Worm (Caenorhabditis elegans): ENCODE measurements around the gene F22B5.4.

Gene F22B5.4

DNA sequence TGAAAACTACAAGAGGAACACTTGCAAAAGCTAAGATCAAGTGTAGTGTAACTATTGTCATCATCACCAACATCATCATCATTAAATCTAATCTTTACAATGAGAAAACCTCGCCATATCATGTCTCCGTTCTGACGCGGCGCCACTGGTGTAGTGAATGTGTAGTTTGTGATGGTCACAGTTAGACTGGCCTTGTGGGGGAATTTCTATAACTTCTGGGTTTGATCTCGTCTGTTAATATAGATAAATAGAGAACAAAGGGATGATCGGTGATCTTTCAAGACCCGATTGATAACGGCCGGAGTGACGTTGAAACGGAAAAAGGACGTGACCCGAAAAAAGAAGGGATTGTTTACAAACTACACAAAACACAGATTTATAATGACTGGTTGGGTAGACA is 8.7 kb upstream of the F22B5.4 start (continued):
- no peak for TF ChIP-seq C34F6.9 (tag; optimal IDR thresholded peaks at IDR 0.05)

ce11 chrII:8441519-8441918 is 8.0 kb upstream of the F22B5.4 start:
- TF ChIP-seq sma-9 (GFP tag; optimal IDR thresholded peaks at IDR 0.05), result peak; percentile 25
- TF ChIP-seq sma-9 (tag; optimal IDR thresholded peaks at IDR 0.05), result no peak
- peak; percentile 1 for TF ChIP-seq ztf-4 (tag; optimal IDR thresholded peaks at IDR 0.05)
- TF ChIP-seq nhr-237 (tag; optimal IDR thresholded peaks at IDR 0.05), result no peak
- TF ChIP-seq ama-1 (optimal IDR thresholded peaks at IDR 0.05), result no peak

DNA sequence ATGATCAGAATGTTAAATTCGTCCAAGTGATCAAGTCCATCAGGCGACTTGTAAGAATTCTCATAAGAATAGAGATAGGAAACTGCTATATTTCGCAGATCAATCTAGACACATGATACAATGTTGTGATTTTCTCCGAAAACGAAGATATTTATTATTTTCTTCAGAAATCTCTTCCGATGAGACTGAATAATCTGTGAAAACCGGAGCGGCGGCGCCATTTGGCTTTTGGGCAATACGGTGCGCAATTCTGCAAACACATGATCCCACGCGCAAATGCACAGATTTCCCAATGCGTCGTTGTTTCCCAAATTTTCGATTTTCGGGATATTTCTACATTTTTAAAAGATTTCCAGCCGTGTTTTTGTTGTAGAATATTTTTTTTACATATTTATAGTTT is 7.3 kb upstream of the F22B5.4 start:
- peak; percentile 17 for TF ChIP-seq blmp-1 (tag; optimal IDR thresholded peaks at IDR 0.05; ENCODE audit: insufficient read depth)
- peak; percentile 1 for TF ChIP-seq F13H6.1 (tag; optimal IDR thresholded peaks at IDR 0.05)
- TF ChIP-seq nhr-129 (tag; optimal IDR thresholded peaks at IDR 0.05), result no peak
- no peak for TF ChIP-seq unc-62 (GFP tag; optimal IDR thresholded peaks at IDR 0.05)
- TF ChIP-seq nhr-12 (tag; optimal IDR thresholded peaks at IDR 0.05), result no peak
- TF ChIP-seq crh-2 (tag; optimal IDR thresholded peaks at IDR 0.05), result peak; percentile 31
- no peak for TF ChIP-seq ama-1 (optimal IDR thresholded peaks at IDR 0.05)
- peak; percentile 59 for TF ChIP-seq unc-55 (GFP tag; optimal IDR thresholded peaks at IDR 0.05)
- no peak for TF ChIP-seq dmd-4 (tag; optimal IDR thresholded peaks at IDR 0.05)
- no peak for TF ChIP-seq mdl-1 (tag; optimal IDR thresholded peaks at IDR 0.05)
- TF ChIP-seq nhr-10 (tag; optimal IDR thresholded peaks at IDR 0.05), result no peak
- peak; percentile 76 to 93 for TF ChIP-seq lsy-2 (tag; optimal IDR thresholded peaks at IDR 0.05)
- no peak for TF ChIP-seq ztf-1 (GFP tag; conservative IDR thresholded peaks at IDR 0.05)
- TF ChIP-seq Y55F3AM.14 (GFP tag; optimal IDR thresholded peaks at IDR 0.05), result peak; percentile 42
- peak; percentile 65 for TF ChIP-seq nhr-21 (tag; optimal IDR thresholded peaks at IDR 0.05)
- no peak for TF ChIP-seq elt-1 (tag; optimal IDR thresholded peaks at IDR 0.05)
- no peak for TF ChIP-seq elt-3 (tag; optimal IDR thresholded peaks at IDR 0.05)
- TF ChIP-seq ztf-11 (tag; optimal IDR thresholded peaks at IDR 0.05), result no peak
- TF ChIP-seq lin-39 (tag; optimal IDR thresholded peaks at IDR 0.05), result no peak
- no peak for TF ChIP-seq peb-1 (tag; optimal IDR thresholded peaks at IDR 0.05)
- no peak for TF ChIP-seq egl-27 (tag; optimal IDR thresholded peaks at IDR 0.05)
- no peak for TF ChIP-seq zag-1 (tag; optimal IDR thresholded peaks at IDR 0.05)
- no peak for TF ChIP-seq lin-11 (tag; optimal IDR thresholded peaks at IDR 0.05)
- no peak for TF ChIP-seq sem-4 (tag; optimal IDR thresholded peaks at IDR 0.05)
- no peak for TF ChIP-seq alr-1 (tag; optimal IDR thresholded peaks at IDR 0.05)
- no peak for TF ChIP-seq lin-13 (GFP tag; optimal IDR thresholded peaks at IDR 0.05)
- TF ChIP-seq unc-39 (tag; optimal IDR thresholded peaks at IDR 0.05), result no peak
- no peak for TF ChIP-seq ceh-16 (tag; optimal IDR thresholded peaks at IDR 0.05)
- TF ChIP-seq sma-9 (GFP tag; optimal IDR thresholded peaks at IDR 0.05), result peak; percentile 60
- no peak for TF ChIP-seq sma-9 (tag; optimal IDR thresholded peaks at IDR 0.05)
- no peak for TF ChIP-seq snpc-4 (tag; optimal IDR thresholded peaks at IDR 0.05)
- TF ChIP-seq nhr-237 (tag; optimal IDR thresholded peaks at IDR 0.05), result no peak
- no peak for TF ChIP-seq nhr-23 (tag; optimal IDR thresholded peaks at IDR 0.05)
- no peak for TF ChIP-seq skn-1 (tag; optimal IDR thresholded peaks at IDR 0.05)
- peak; percentile 16 for TF ChIP-seq fos-1 (tag; optimal IDR thresholded peaks at IDR 0.05)
- no peak for TF ChIP-seq nhr-77 (tag; optimal IDR thresholded peaks at IDR 0.05)
- TF ChIP-seq nhr-6 (tag; optimal IDR thresholded peaks at IDR 0.05), result no peak
- TF ChIP-seq mbf-1 (tag; optimal IDR thresholded peaks at IDR 0.05), result no peak
- TF ChIP-seq mab-5 (tag; optimal IDR thresholded peaks at IDR 0.05), result no peak
- TF ChIP-seq ZK546.5 (tag; optimal IDR thresholded peaks at IDR 0.05), result no peak
- TF ChIP-seq R02D3.7 (tag; optimal IDR thresholded peaks at IDR 0.05), result no peak
- TF ChIP-seq nhr-11 (tag; optimal IDR thresholded peaks at IDR 0.05), result no peak
- TF ChIP-seq gmeb-1 (tag; optimal IDR thresholded peaks at IDR 0.05), result peak; percentile 53
- TF ChIP-seq sma-3 (GFP tag; optimal IDR thresholded peaks at IDR 0.05), result peak; percentile 67
- peak; percentile 79 for TF ChIP-seq nhr-25 (tag; optimal IDR thresholded peaks at IDR 0.05)
- TF ChIP-seq ztf-4 (tag; optimal IDR thresholded peaks at IDR 0.05), result no peak
- TF ChIP-seq aly-2 (tag; optimal IDR thresholded peaks at IDR 0.05), result no peak
- TF ChIP-seq C34F6.9 (tag; optimal IDR thresholded peaks at IDR 0.05), result peak; percentile 43
- no peak for TF ChIP-seq ceh-82 (tag; optimal IDR thresholded peaks at IDR 0.05)

Measured in whole organism, L2 larva.